Fruit fly (Drosophila melanogaster) whole organism, prepupa: ENCODE measurements around the gene rdx.

ENCODE experiments used
- CG10669 ChIP-seq: fragments of 200-800 bp; sonication (Bioruptor generic); optimal IDR thresholded peaks from 3 replicates; lab custom pipeline; 2018; ENCODE audit warnings: missing biosample characterization, mild to moderate bottlenecking, missing genetic modification characterization, moderate library complexity
- CG11294 ChIP-seq: fragments of 200-800 bp; sonication (Bioruptor generic); IDR thresholded peaks from 2 replicates; pipeline ENCODE4 v1.3.6; 2022; ENCODE audit warnings: missing biosample characterization, missing genetic modification characterization
- CG11762 ChIP-seq: fragments of 200-800 bp; sonication (Bioruptor generic); optimal IDR thresholded peaks from 3 replicates; lab custom pipeline; 2016; ENCODE audit warnings: missing biosample characterization, missing genetic modification characterization; ENCODE audit not compliant: insufficient read depth
- CG15336 ChIP-seq: fragments of 200-800 bp; sonication (Bioruptor generic); IDR thresholded peaks from 2 replicates; pipeline ENCODE4 v1.3.6; 2022; ENCODE audit warnings: missing biosample characterization, missing genetic modification characterization
- CG16779 ChIP-seq: fragments of 200-800 bp; sonication (Bioruptor generic); optimal IDR thresholded peaks from 3 replicates; lab custom pipeline; 2017; ENCODE audit warnings: missing biosample characterization, mild to moderate bottlenecking, missing genetic modification characterization
- CG31627 ChIP-seq: fragments of 200-800 bp; sonication (Bioruptor generic); optimal IDR thresholded peaks from 3 replicates; lab custom pipeline; 2016; ENCODE audit warnings: missing biosample characterization, missing genetic modification characterization
- CG32006 ChIP-seq: fragments of 200-800 bp; sonication (Bioruptor generic); optimal IDR thresholded peaks from 3 replicates; lab custom pipeline; 2017; ENCODE audit warnings: missing biosample characterization, mild to moderate bottlenecking, missing genetic modification characterization
- CG34406 ChIP-seq: fragments of 200-800 bp; sonication (Bioruptor generic); optimal IDR thresholded peaks from 3 replicates; lab custom pipeline; 2016; ENCODE audit warnings: missing biosample characterization, missing genetic modification characterization
- CG4318 ChIP-seq: fragments of 200-800 bp; sonication (Bioruptor generic); optimal IDR thresholded peaks from 3 replicates; lab custom pipeline; 2017; ENCODE audit warnings: missing biosample characterization, mild to moderate bottlenecking, missing genetic modification characterization
- CG6276 ChIP-seq: fragments of 200-800 bp; sonication (Bioruptor generic); optimal IDR thresholded peaks from 2 replicates; lab custom pipeline; 2017; ENCODE audit warnings: missing biosample characterization, mild to moderate bottlenecking, missing genetic modification characterization
- CG6792 ChIP-seq: fragments of 200-800 bp; sonication (Bioruptor generic); optimal IDR thresholded peaks from 3 replicates; lab custom pipeline; 2016; ENCODE audit warnings: missing biosample characterization, missing genetic modification characterization
- CG7368 ChIP-seq: fragments of 200-800 bp; sonication (Bioruptor generic); optimal IDR thresholded peaks from 3 replicates; lab custom pipeline; 2016; ENCODE audit warnings: missing biosample characterization, missing genetic modification characterization
- CG8119 ChIP-seq: fragments of 200-800 bp; sonication (Bioruptor generic); IDR thresholded peaks from 3 replicates; pipeline ENCODE4 v1.3.6; 2022; ENCODE audit warnings: missing biosample characterization, missing genetic modification characterization
- CG8632 ChIP-seq: fragments of 200-800 bp; sonication (Bioruptor generic); optimal IDR thresholded peaks from 3 replicates; lab custom pipeline; 2016; ENCODE audit warnings: missing biosample characterization, missing genetic modification characterization
- Eip75B ChIP-seq: fragments of 200-800 bp; sonication (Bioruptor generic); optimal IDR thresholded peaks from 3 replicates; lab custom pipeline; 2016; ENCODE audit warnings: missing biosample characterization, missing genetic modification characterization
- Eip78C ChIP-seq: fragments of 200-800 bp; sonication (Bioruptor generic); peaks from one replicate; lab custom pipeline; 2016; ENCODE audit warnings: missing biosample characterization, missing genetic modification characterization
- Eip93F ChIP-seq: fragments of 200-800 bp; sonication (Bioruptor generic); optimal IDR thresholded peaks from 2 replicates; lab custom pipeline; 2016; ENCODE audit warnings: missing biosample characterization, mild to moderate bottlenecking, missing genetic modification characterization
- Ets21C ChIP-seq: fragments of 200-800 bp; sonication (Bioruptor generic); optimal IDR thresholded peaks from 3 replicates; lab custom pipeline; 2016; ENCODE audit warnings: missing biosample characterization, missing genetic modification characterization
- Ets96B ChIP-seq: fragments of 200-800 bp; optimal IDR thresholded peaks from 2 replicates; lab custom pipeline; 2019; ENCODE audit warnings: missing biosample characterization, mild to moderate bottlenecking, missing genetic modification characterization, moderate library complexity
- Gug ChIP-seq: fragments of 200-800 bp; sonication (Bioruptor generic); IDR thresholded peaks from 2 replicates; pipeline ENCODE4 v1.3.6; 2022; ENCODE audit warnings: missing biosample characterization, missing genetic modification characterization
- Hr39 ChIP-seq: fragments of 200-800 bp; sonication (Bioruptor generic); optimal IDR thresholded peaks from 2 replicates; lab custom pipeline; 2016; ENCODE audit warnings: missing biosample characterization, missing genetic modification characterization
- Hr4 ChIP-seq: fragments of 200-800 bp; sonication (Bioruptor generic); optimal IDR thresholded peaks from 3 replicates; lab custom pipeline; 2016; ENCODE audit warnings: missing biosample characterization, missing genetic modification characterization
- Lpt ChIP-seq: fragments of 200-800 bp; sonication (Bioruptor generic); optimal IDR thresholded peaks from 3 replicates; lab custom pipeline; 2016; ENCODE audit warnings: missing biosample characterization, missing genetic modification characterization
- Met ChIP-seq: fragments of 200-800 bp; sonication (Bioruptor generic); optimal IDR thresholded peaks from 3 replicates; lab custom pipeline; 2016; ENCODE audit warnings: missing biosample characterization, missing genetic modification characterization
- OdsH ChIP-seq: fragments of 200-800 bp; sonication (Bioruptor generic); optimal IDR thresholded peaks from 3 replicates; lab custom pipeline; 2016; ENCODE audit warnings: missing biosample characterization, missing genetic modification characterization
- Sox102F ChIP-seq: fragments of 200-800 bp; sonication (Bioruptor generic); optimal IDR thresholded peaks from 2 replicates; lab custom pipeline; 2016; ENCODE audit warnings: missing biosample characterization, mild to moderate bottlenecking, missing genetic modification characterization
- Sox14 ChIP-seq: fragments of 200-800 bp; sonication (Bioruptor generic); optimal IDR thresholded peaks from 3 replicates; lab custom pipeline; 2016; ENCODE audit warnings: missing biosample characterization, missing genetic modification characterization
- achi ChIP-seq: fragments of 200-800 bp; sonication (Bioruptor generic); optimal IDR thresholded peaks from 3 replicates; lab custom pipeline; 2016; ENCODE audit warnings: missing biosample characterization, missing genetic modification characterization
- acj6 ChIP-seq: fragments of 200-800 bp; sonication (Bioruptor generic); optimal IDR thresholded peaks from 3 replicates; lab custom pipeline; 2016; ENCODE audit warnings: missing biosample characterization, missing genetic modification characterization
- cyc ChIP-seq: fragments of 200-800 bp; sonication (Bioruptor generic); optimal IDR thresholded peaks from 3 replicates; lab custom pipeline; 2016; ENCODE audit warnings: missing biosample characterization, missing genetic modification characterization
- dac ChIP-seq: fragments of 200-800 bp; sonication (Bioruptor generic); optimal IDR thresholded peaks from 2 replicates; lab custom pipeline; 2017; ENCODE audit warnings: missing biosample characterization, mild to moderate bottlenecking, missing genetic modification characterization
- dsx ChIP-seq: fragments of 200-800 bp; optimal IDR thresholded peaks from 3 replicates; lab custom pipeline; 2019; ENCODE audit warnings: missing biosample characterization, mild to moderate bottlenecking, missing genetic modification characterization, moderate library complexity; ENCODE audit not compliant: poor library complexity, severe bottlenecking
- eg ChIP-seq: fragments of 200-800 bp; sonication (Bioruptor generic); IDR thresholded peaks from 3 replicates; pipeline ENCODE4 v1.3.6; 2022; ENCODE audit warnings: missing biosample characterization, missing genetic modification characterization
- fd59A ChIP-seq: fragments of 200-800 bp; sonication (Bioruptor generic); optimal IDR thresholded peaks from 2 replicates; lab custom pipeline; 2017; ENCODE audit warnings: missing biosample characterization, mild to moderate bottlenecking, missing genetic modification characterization, missing genetic modification reagents
- fd85E ChIP-seq: fragments of 200-800 bp; sonication (Bioruptor generic); optimal IDR thresholded peaks from 3 replicates; lab custom pipeline; 2016; ENCODE audit warnings: missing biosample characterization, missing genetic modification characterization
- fkh ChIP-seq: fragments of 200-800 bp; sonication (Bioruptor generic); optimal IDR thresholded peaks from 3 replicates; lab custom pipeline; 2017; ENCODE audit warnings: missing biosample characterization, mild to moderate bottlenecking, missing genetic modification characterization, moderate library complexity
- lz ChIP-seq: fragments of 200-800 bp; sonication (Bioruptor generic); optimal IDR thresholded peaks from 3 replicates; lab custom pipeline; 2016; ENCODE audit warnings: missing biosample characterization, missing genetic modification characterization
- net ChIP-seq: fragments of 200-800 bp; sonication (Bioruptor generic); optimal IDR thresholded peaks from 3 replicates; lab custom pipeline; 2016; ENCODE audit warnings: missing biosample characterization, missing genetic modification characterization
- pdm3 ChIP-seq: fragments of 200-800 bp; sonication (Bioruptor generic); optimal IDR thresholded peaks from 3 replicates; lab custom pipeline; 2016; ENCODE audit warnings: missing biosample characterization, missing genetic modification characterization
- salr ChIP-seq, 2 experiments: fragments of 200-800 bp; sonication (Bioruptor generic); optimal IDR thresholded peaks; 3 replicates each; lab custom pipeline; 2016 to 2018; ENCODE audit warnings: missing biosample characterization in 2 of 2, missing genetic modification characterization in 2 of 2, mild to moderate bottlenecking in 1 of 2
- spab ChIP-seq: fragments of 200-800 bp; sonication (Bioruptor generic); optimal IDR thresholded peaks from 2 replicates; lab custom pipeline; 2017; ENCODE audit warnings: missing biosample characterization, mild to moderate bottlenecking, missing genetic modification characterization, missing genetic modification reagents
- ss ChIP-seq, 2 experiments: fragments of 200-800 bp; sonication (Bioruptor generic); optimal IDR thresholded peaks; 2 replicates in 1 of 2; 3 replicates in 1 of 2; lab custom pipeline; 2017 to 2018; ENCODE audit warnings: mild to moderate bottlenecking in 2 of 2, missing biosample characterization in 2 of 2, missing genetic modification characterization in 2 of 2, moderate library complexity in 1 of 2
- vri ChIP-seq: fragments of 200-800 bp; sonication (Bioruptor generic); optimal IDR thresholded peaks from 3 replicates; lab custom pipeline; 2016; ENCODE audit warnings: missing biosample characterization, mild to moderate bottlenecking, missing genetic modification characterization

Gene rdx

DNA sequence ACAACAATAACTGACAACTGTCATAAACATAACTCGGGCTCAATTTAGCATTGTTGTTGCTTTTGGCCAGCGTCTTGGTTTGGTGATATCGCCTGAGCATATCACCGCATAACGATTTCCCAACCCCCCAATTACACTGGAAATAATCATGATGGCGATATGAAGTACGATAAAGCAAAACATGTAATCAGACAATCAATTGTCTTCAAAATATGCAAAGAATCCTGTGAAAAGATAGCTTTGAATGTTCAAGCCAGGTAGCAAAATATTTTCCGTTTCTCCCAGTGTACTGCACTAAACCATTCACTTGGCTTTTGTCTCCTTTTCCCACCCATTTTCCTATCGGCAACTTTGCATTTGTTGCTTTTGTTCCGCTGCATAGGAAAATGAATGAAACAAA lies 32.3 kb downstream of the rdx start (continued):
- TF ChIP-seq CG15336 (GFP tag; lab: Robert Waterston, UW) (peak; percentile 89), Sox102F (GFP tag; lab: Kevin White, UChicago) (no peak), acj6 (GFP tag; lab: Kevin White, UChicago) (peak; percentile 24), CG6276 (GFP tag; lab: Kevin White, UChicago) (peak; percentile 87), CG10669 (GFP tag; lab: Kevin White, UChicago) (peak; percentile 25), lz (peak; percentile 36), achi (GFP tag; lab: Kevin White, UChicago) (peak; percentile 62), spab (GFP tag; lab: Kevin White, UChicago) (no peak), Lpt (GFP tag; lab: Kevin White, UChicago) (peak; percentile 92), Hr4 (peak; percentile 94), salr (GFP tag; optimal IDR thresholded peaks at IDR 0.05; lab: Kevin White, UChicago) (peak in 1 of 2 experiments; percentile 61), Met (GFP tag; lab: Kevin White, UChicago) (no peak), CG32006 (GFP tag; lab: Kevin White, UChicago) (peak; percentile 89), CG4318 (peak; percentile 81), Sox14 (GFP tag; lab: Kevin White, UChicago) (peak; percentile 7), dac (peak; percentile 86), CG6792 (GFP tag; lab: Kevin White, UChicago) (peak; percentile 45), vri (GFP tag; lab: Kevin White, UChicago) (no peak), cyc (GFP tag; lab: Kevin White, UChicago) (peak; percentile 36), CG7368 (GFP tag; lab: Kevin White, UChicago) (peak; percentile 58), eg (GFP tag; lab: Robert Waterston, UW) (peak; percentile 92), Hr39 (GFP tag; lab: Kevin White, UChicago) (no peak), OdsH (peak; percentile 63), CG31627 (GFP tag; lab: Kevin White, UChicago) (no peak), pdm3 (peak; percentile 60), fd85E (GFP tag; lab: Kevin White, UChicago) (no peak), CG8632 (GFP tag; lab: Kevin White, UChicago) (no peak), Gug (GFP tag; lab: Robert Waterston, UW) (peak; percentile 77), CG8119 (GFP tag; lab: Robert Waterston, UW) (peak; percentile 90), ss (GFP tag; optimal IDR thresholded peaks at IDR 0.05; lab: Kevin White, UChicago) (no peak)

DNA sequence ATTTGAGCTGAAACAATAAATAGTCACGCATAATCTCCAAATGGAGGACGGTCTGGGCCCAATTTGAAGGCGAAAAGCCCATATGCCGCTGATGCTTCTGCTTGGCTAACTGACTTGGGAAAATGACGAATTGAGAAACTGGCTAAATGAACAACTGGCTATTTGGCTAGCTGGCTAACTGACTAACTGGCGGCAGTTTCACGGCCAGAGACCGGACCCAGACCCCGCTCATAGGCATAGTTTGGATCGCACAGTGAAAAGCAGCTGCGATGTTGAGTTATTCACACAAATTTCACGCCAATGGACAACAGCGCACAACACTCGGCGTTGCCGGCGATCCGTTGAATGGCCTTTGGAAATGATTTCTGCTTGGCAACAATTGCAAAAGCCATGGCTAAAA lies 33.3 kb downstream of the rdx start:
- TF ChIP-seq Eip75B (GFP tag; lab: Kevin White, UChicago) (no peak), CG31627 (GFP tag; lab: Kevin White, UChicago) (no peak)

DNA sequence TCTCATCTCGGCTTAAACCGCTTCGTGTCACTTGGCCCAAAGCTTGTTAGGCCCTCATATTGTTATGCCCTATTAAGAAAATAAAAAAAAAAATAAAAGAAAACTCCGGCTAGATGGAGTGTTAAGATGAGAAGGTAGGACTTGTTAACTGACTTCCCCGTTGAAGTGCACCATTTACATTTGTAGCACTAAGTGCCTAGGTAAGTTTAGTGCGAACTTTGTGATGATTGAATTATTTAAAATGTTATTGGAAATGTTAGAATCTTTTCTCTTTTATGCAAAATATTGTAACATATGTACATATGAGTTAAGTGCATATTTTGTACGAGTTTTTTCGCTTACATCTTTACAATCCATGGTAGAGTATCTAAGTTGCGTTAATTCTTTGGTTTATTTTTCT lies 33.7 kb downstream of the rdx start:
- no peak for TF ChIP-seq ss (GFP tag; optimal IDR thresholded peaks at IDR 0.05; lab: Kevin White, UChicago)
- peak; percentile 10 for TF ChIP-seq fkh (GFP tag; lab: Kevin White, UChicago)
- peak; percentile 37 for TF ChIP-seq Eip78C (GFP tag; lab: Kevin White, UChicago)
- no peak for TF ChIP-seq Ets21C (GFP tag; lab: Kevin White, UChicago)
- TF ChIP-seq dsx (GFP tag; lab: Kevin White, UChicago) = no peak
- no peak for TF ChIP-seq Lpt (GFP tag; lab: Kevin White, UChicago)

- TF ChIP-seq fd59A = no peak
- no peak for TF ChIP-seq Sox102F (GFP tag; lab: Kevin White, UChicago)
- no peak for TF ChIP-seq net (GFP tag; lab: Kevin White, UChicago)
- TF ChIP-seq salr (GFP tag; optimal IDR thresholded peaks at IDR 0.05; lab: Kevin White, UChicago) = no peak
- no peak for TF ChIP-seq lz
- TF ChIP-seq CG11294 = no peak
- TF ChIP-seq Ets96B (tag; lab: Kevin White, UChicago) = no peak
- no peak for TF ChIP-seq fkh (GFP tag; lab: Kevin White, UChicago)
- TF ChIP-seq Hr4 = no peak
- no peak for TF ChIP-seq CG16779 (tag; lab: Kevin White, UChicago)
- TF ChIP-seq CG11762 (GFP tag; lab: Kevin White, UChicago) = no peak
- no peak for TF ChIP-seq Eip93F (GFP tag; lab: Kevin White, UChicago)
- TF ChIP-seq CG34406 (GFP tag; lab: Kevin White, UChicago) = no peak
- TF ChIP-seq, all 60 proteins: peak for 0
These were observed 34.1 kb downstream of the rdx start for dm6 chr3R:13997762-13998161.
